Worm (Caenorhabditis elegans) whole organism, L4/young adult: ENCODE measurements around the gene sdz-36.

ENCODE experiments used
- dao-5 ChIP-seq: sonication (generic microtip); optimal IDR thresholded peaks from 2 replicates; lab custom pipeline; 2016; ENCODE audit warnings: missing genotype, missing genetic modification characterization, moderate library complexity, missing compliant biosample characterization
- him-1 ChIP-seq: sonication (generic microtip); optimal IDR thresholded peaks from 2 replicates; lab custom pipeline; 2016; ENCODE audit warnings: missing genotype, missing genetic modification reagents, missing genetic modification characterization, missing compliant biosample characterization

DNA sequence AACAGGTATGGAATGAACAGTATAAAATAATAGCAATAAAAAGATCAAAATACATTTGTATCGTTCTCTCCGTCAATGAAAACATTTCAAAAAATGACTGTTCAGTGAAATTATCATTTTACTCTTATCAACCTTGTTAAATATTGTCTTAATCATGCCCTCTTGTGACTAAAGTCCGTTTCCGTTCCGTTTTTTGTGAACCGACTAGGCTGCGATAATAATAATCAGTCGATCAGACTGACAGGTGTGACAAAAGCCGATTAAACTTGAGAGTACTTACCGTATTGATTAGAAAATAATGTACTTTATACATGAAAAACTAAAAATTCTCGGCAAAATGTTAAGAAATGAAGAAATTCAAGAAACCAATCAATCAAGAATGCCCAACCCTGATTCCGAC is 8.2 kb upstream of the sdz-36 start, which contains the start of gene ins-7:
- TF ChIP-seq him-1 = no peak
- no peak for TF ChIP-seq dao-5
